Fruit fly (Drosophila melanogaster): ENCODE data around the gene Drsl6.
A peak's percentile ranks its signal among the peaks of the same experiment; 100 is the strongest.

Gene Drsl6

DNA sequence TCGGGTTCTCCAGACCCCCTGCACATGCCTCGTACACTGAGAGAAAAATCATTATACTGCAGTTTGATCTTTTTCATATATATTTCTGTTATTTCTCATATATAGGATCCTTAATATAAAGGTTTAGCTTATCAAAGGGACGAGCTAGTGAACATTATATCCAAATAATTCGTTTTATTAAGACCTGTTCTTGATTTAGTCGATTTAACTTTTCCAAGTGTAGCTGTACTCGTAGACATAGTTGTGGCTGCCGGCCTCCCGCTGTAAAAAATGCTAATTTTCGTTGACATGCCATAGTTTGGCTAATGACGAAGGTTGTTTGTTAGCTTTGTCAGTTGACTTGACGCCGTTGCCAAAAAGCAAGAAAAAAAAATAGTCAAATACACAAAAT is 46.3 kb upstream of the Drsl6 start (continued):
- TF ChIP-seq CG1832 (GFP tag; optimal IDR thresholded peaks at IDR 0.05) (no peak), Gug (GFP tag; IDR thresholded peaks at IDR 0.05) (peak; percentile 60; the same call in 3 of the 4 replicates), sens (GFP tag) (peak; percentile 97), dati (GFP tag; IDR thresholded peaks at IDR 0.05) (peak; percentile 49; the same call in 1 of the 2 replicates), exex (tag; optimal IDR thresholded peaks at IDR 0.05) (peak; percentile 46), Elba2 (GFP tag; optimal IDR thresholded peaks at IDR 0.05) (peak; percentile 2), dysf (GFP tag; IDR thresholded peaks at IDR 0.05) (peak; percentile 88), D19B (GFP tag; optimal IDR thresholded peaks at IDR 0.05) (peak; percentile 50), NC2β (GFP tag; optimal IDR thresholded peaks at IDR 0.05) (peak; percentile 74), kah (GFP tag; optimal IDR thresholded peaks at IDR 0.05) (peak; percentile 57), tna (GFP tag; IDR thresholded peaks at IDR 0.05; ENCODE audit: partially characterized antibody) (no peak), CG3281 (GFP tag; optimal IDR thresholded peaks at IDR 0.05) (peak; percentile 87), CG30020 (tag; optimal IDR thresholded peaks at IDR 0.05) (peak; percentile 42), CkIIα-i1 (GFP tag; IDR thresholded peaks at IDR 0.05) (peak; percentile 30; the same call in 1 of the 2 replicates), ems (GFP tag; optimal IDR thresholded peaks at IDR 0.05) (peak; percentile 77), CG34224 (GFP tag; IDR thresholded peaks at IDR 0.05; ENCODE audit: partially characterized antibody) (no peak), pb (GFP tag; optimal IDR thresholded peaks at IDR 0.05) (peak; percentile 25), Dll (GFP tag; IDR thresholded peaks at IDR 0.05; ENCODE audit: partially characterized antibody) (no peak), CG9215 (GFP tag; IDR thresholded peaks at IDR 0.05) (peak; percentile 59), dimm (GFP tag; IDR thresholded peaks at IDR 0.05) (peak; percentile 33; the same call in 1 of the 2 replicates), cas (GFP tag; IDR thresholded peaks at IDR 0.05) (peak; percentile 59; the same call in 1 of the 2 replicates), Sin3A (optimal IDR thresholded peaks at IDR 0.05) (no peak), Ssrp (tag; optimal IDR thresholded peaks at IDR 0.05) (peak; percentile 86), h (optimal IDR thresholded peaks at IDR 0.05) (no peak), disco-r (GFP tag; optimal IDR thresholded peaks at IDR 0.05) (peak; percentile 67), CG17328 (GFP tag; IDR thresholded peaks at IDR 0.05) (peak; percentile 87), CG4328 (GFP tag; optimal IDR thresholded peaks at IDR 0.05) (peak; percentile 25), Hr3 (GFP tag; optimal IDR thresholded peaks at IDR 0.05) (peak; percentile 78), CG7745 (tag; optimal IDR thresholded peaks at IDR 0.05) (peak; percentile 41), lilli (GFP tag; optimal IDR thresholded peaks at IDR 0.05) (peak; percentile 86), zf30C (GFP tag; optimal IDR thresholded peaks at IDR 0.05) (peak; percentile 79), Gsc (GFP tag; IDR thresholded peaks at IDR 0.05) (peak; percentile 44; the same call in 1 of the 2 replicates), usp (GFP tag; optimal IDR thresholded peaks at IDR 0.05) (no peak), CG18764 (GFP tag; optimal IDR thresholded peaks at IDR 0.05) (peak; percentile 79), Fer3 (tag; optimal IDR thresholded peaks at IDR 0.05) (peak; percentile 88), CG1603 (tag; optimal IDR thresholded peaks at IDR 0.05) (peak; percentile 89), bab2 (GFP tag; optimal IDR thresholded peaks at IDR 0.05) (peak; percentile 65), CG32772 (GFP tag; IDR thresholded peaks at IDR 0.05) (peak; percentile 84), CG17829 (tag; optimal IDR thresholded peaks at IDR 0.05) (peak; percentile 89), PHDP (tag; optimal IDR thresholded peaks at IDR 0.05) (peak; percentile 89), Spps (tag; optimal IDR thresholded peaks at IDR 0.05) (peak; percentile 79), wdn (GFP tag; IDR thresholded peaks at IDR 0.05) (peak; percentile 85), CG4424 (GFP tag; optimal IDR thresholded peaks at IDR 0.05) (peak; percentile 89), corto (GFP tag; optimal IDR thresholded peaks at IDR 0.05) (no peak), en (GFP tag; optimal IDR thresholded peaks at IDR 0.05) (peak; percentile 73), Max (GFP tag; optimal IDR thresholded peaks at IDR 0.05) (peak; percentile 79)

Data from whole organism, embryonic.